Fruit fly (Drosophila melanogaster): ENCODE results near the gene CG7551.

Gene CG7551

DNA sequence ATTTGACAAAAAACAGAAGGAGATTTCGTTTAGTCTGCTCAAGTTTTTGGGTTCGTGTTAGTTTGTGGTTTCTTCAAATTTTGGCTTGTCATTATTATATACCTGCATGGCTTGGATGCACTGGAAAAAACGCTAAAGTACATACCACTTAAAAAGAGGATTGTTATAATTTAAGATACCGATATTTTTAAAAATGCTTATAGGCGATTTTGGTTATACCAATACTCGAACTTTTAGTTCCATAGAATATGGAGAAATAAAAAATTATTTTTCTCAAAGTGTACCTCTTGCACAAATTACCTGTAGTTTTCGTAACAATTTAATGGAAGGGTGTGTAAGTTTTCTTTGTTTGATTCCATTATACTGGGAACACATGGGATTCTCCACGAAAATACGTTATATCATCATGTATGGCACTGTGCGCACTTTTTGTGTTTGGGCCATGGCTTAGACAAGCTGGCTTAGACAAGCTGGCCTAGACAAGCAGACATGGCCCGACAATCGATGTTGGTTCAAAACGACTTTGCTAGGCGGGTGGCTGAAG lies 7.2 kb downstream of the CG7551 start, which contains the start of gene Fum3:
TSS of gene Fum3 (minus strand) at position 494 of the 544 bp plus-strand sequence.
- no peak for TF ChIP-seq noc (tag; optimal IDR thresholded peaks at IDR 0.05)

- no peak for TF ChIP-seq noc (tag; optimal IDR thresholded peaks at IDR 0.05)
Observed at dm6 chr3L:11466985-11467384, 8.7 kb downstream of the CG7551 start.

- no peak for TF ChIP-seq noc (tag; optimal IDR thresholded peaks at IDR 0.05)
Observed at dm6 chr3L:11472388-11472787, 14.1 kb downstream of the CG7551 start.

DNA sequence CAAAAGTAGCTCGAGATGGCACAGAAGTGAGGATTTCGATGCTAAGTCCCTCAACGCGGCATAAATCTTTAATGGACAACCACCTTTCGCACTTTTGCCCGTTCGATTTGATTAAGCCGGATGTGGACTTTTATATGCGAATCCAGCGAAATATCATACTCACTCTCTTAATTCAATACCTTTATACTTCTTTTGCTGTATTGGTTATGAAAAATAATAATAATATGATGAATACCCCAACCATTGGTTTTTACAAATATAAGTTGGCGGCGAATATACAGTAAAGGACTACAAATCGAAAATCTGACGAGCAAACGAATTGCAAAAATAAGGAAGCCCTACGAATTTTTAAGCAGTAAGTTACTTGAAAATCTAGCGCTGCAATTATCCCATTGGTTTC lies 14.7 kb downstream of the CG7551 start, which contains the start of gene Vha16-3:
TSS of gene Vha16-3 (plus strand) at position 301 of the 400 bp plus-strand sequence.
- TF ChIP-seq noc (tag; optimal IDR thresholded peaks at IDR 0.05) = no peak

DNA sequence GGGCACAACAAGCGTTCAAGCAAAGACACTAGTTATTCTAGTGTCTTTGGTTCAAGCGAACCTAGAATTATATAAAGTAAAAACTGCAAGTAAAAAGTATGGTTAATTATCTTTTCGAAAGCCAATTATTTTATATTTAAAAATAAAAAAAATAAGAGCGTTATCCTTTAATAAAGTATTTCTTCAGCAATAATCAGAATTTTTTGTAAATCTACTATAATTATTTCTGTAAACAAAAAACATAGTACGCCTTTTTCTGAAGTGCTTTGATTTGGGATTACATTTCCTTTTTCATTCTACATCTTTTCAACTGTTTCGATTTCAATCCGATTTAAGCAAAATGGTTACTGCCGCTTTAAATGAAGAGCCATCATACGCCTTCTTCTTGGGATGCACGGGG lies 16.4 kb downstream of the CG7551 start, which contains the start of gene Vha16-2:
TSS of gene Vha16-2 (plus strand) at position 301 of the 400 bp plus-strand sequence.
- TF ChIP-seq noc (tag; optimal IDR thresholded peaks at IDR 0.05) = no peak

- TF ChIP-seq noc (tag; optimal IDR thresholded peaks at IDR 0.05) = no peak
Observed at dm6 chr3L:11480304-11480703, 22.0 kb downstream of the CG7551 start.

dm6 chr3L:11483135-11483534 lies 24.8 kb downstream of the CG7551 start:
- no peak for TF ChIP-seq noc (tag; optimal IDR thresholded peaks at IDR 0.05)

- TF ChIP-seq noc (tag; optimal IDR thresholded peaks at IDR 0.05) = no peak
Observed at dm6 chr3L:11484483-11484882, 26.2 kb downstream of the CG7551 start.

- TF ChIP-seq noc (tag; optimal IDR thresholded peaks at IDR 0.05) = no peak
Observed at dm6 chr3L:11485956-11486609, 27.8 kb downstream of the CG7551 start.

DNA sequence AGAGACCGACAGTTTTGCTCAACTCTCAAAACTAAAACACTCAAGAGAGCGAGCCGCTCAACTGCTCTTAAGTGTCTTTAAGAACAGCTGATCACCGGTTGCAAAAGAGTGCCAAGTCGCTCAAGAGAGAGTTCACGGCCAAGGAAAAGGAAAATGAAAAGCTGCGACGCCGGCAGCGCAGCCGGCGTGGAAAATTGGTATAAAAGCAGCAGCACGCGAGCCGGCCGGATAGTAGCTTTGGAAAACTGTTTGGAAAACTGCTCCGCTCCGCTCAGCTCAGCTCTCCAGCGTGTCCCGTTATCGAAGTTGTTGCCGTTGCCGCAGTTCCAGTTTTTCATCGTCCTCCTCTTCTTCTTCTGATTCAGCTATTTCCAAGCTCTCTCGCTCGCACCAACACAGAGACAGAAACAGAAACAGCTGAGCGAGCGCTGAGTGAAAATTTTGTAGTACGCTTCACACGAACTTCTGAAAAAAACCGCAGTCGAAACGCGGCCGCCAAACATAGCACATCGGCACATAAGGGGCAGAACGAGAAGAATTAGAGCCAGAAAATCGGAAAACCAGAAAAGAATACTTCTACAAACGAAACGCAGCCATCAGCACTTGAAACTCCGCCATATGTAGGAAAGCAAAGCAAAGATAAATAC lies 29.2 kb downstream of the CG7551 start, which contains the start of gene chrb:
TSS of gene chrb (plus strand) at position 224 of the 647 bp plus-strand sequence.
- TF ChIP-seq noc (tag; optimal IDR thresholded peaks at IDR 0.05) = peak; percentile 45

DNA sequence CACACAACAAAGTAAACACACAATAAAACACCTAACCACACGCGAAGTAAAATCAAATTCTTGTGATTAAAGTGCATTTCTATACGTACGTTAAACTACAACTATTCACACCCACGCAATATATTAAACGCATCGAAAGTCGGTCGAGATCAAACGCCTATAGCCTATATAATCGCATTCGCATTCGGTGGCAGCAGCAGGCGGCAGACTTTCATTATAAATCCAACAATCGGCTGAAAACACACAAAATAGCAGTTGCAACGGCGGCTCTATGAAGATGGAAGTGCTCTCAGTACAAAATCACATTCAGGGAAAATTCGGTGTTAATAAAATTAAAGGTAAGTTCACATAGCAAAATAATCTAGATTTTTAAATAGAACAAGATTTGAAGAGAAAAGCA lies 30.0 kb downstream of the CG7551 start:
- no peak for TF ChIP-seq noc (tag; optimal IDR thresholded peaks at IDR 0.05)

DNA sequence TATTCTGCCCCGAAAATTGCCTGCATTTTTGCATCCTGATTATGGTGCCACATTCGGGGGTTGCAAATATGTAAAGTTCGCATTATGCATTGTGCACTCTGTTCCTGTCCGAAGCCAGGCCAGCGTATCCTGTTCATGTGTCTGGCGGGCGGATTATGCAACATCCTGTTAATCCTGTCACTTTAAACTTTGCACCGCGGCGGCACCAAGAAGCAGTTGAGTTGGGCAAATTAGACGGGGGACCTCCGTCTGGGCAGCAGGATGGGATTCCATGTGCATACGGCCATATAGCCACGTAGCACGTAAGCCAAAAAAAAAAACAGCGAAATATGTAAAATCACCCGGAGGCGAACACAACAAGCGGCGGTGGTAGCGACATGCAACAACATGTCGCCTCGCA lies 31.2 kb downstream of the CG7551 start:
- no peak for TF ChIP-seq noc (tag; optimal IDR thresholded peaks at IDR 0.05)

DNA sequence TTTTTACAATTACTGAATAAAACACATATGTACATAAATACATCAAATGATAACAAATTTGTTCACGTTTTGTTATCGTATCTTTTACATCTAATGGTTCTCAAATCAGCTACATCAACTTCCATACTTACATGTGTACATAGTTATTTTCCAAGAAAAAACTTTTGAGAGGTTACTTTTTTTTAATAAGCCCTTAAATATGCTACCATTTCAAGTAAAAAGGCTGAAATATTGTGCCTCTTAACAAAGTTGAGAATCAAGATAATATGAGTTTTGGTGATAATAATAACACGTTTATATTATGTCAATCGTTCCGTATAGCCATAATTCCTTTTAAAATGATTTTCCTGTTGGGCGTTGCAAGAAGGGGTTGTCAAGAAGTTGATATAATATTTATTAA lies 32.2 kb downstream of the CG7551 start:
- no peak for TF ChIP-seq noc (tag; optimal IDR thresholded peaks at IDR 0.05)

DNA sequence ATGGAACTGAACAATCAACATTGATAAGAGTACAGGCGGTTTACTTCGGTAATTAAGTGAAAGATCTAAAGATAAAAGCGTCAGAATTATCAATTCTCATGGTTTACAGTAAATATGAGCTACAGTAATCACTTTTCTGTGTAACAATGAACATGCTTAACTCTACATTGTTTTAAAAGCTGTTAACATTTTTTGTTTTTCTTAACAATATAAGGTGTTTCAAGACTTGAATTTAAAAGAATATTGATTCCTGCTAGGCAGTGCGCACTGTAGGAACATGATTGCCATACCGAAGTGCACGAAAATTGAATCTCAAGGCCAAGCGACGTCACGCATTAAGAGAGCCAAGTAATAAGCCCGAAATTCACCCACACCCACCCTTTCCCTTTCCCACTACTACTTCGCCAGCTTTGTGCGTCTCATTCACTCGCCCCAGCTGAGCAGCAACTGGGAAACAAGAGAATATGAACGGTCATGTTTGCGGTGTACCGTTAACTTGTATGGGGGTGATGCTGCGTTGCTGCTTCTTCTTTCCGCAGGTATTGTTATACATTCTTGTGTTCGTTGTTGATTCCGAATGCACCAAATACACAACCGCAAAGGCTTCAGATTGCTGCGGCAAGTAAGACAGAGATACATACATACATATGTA lies 33.1 kb downstream of the CG7551 start:
- TF ChIP-seq noc (tag; optimal IDR thresholded peaks at IDR 0.05) = peak; percentile 91

DNA sequence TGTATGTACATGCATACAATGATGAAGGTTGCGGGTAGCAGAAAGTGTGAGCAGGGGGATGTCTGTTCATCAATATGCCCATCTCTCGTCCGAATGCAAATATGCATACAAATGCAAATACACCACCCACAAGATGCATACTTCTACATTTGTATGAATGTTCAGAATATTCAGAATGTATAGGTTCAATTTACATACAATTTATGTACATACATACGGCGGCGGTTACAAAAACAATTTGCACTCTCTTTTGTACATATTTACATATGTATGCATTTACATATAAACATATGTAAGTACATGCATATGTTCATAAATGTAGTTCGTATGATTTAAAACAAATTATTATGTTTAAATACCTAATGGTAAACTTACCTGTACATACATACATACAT lies 33.6 kb downstream of the CG7551 start:
- TF ChIP-seq noc (tag; optimal IDR thresholded peaks at IDR 0.05) = no peak

dm6 chr3L:11492457-11492856 lies 34.2 kb downstream of the CG7551 start:
- TF ChIP-seq noc (tag; optimal IDR thresholded peaks at IDR 0.05) = peak; percentile 2

Measured in whole organism, larva.